Worm (Caenorhabditis elegans) whole organism, young adult: Measurements from ENCODE around the gene frpr-5.

ENCODE experiments used
- B0261.1 ChIP-seq: sonication (generic microtip); optimal IDR thresholded peaks from 2 replicates; lab custom pipeline; 2016; ENCODE audit warnings: mild to moderate bottlenecking, missing genetic modification characterization, moderate library complexity, missing compliant biosample characterization
- B0336.3 ChIP-seq: fragments of 200-800 bp; sonication (Bioruptor generic); IDR thresholded peaks from 2 replicates; pipeline ENCODE4 v1.3.6; 2022; ENCODE audit warnings: missing genetic modification characterization, missing compliant biosample characterization
- D2030.7 ChIP-seq: fragments of 200-800 bp; sonication (Bioruptor generic); IDR thresholded peaks from 2 replicates; pipeline ENCODE4 v1.3.6; 2022; ENCODE audit warnings: missing genetic modification reagents, missing genetic modification characterization, missing compliant biosample characterization
- F22D6.2 ChIP-seq: sonication (generic microtip); optimal IDR thresholded peaks from 2 replicates; lab custom pipeline; 2016; ENCODE audit warnings: mild to moderate bottlenecking, missing genetic modification characterization, missing compliant biosample characterization
- F23B12.7 ChIP-seq: sonication (generic microtip); optimal IDR thresholded peaks from 2 replicates; lab custom pipeline; 2017; ENCODE audit warnings: missing genetic modification characterization, mild to moderate bottlenecking, missing compliant biosample characterization, antibody characterized with exemption, moderate library complexity; ENCODE audit not compliant: insufficient read depth
- F52B5.7 ChIP-seq: sonication (generic microtip); optimal IDR thresholded peaks from 2 replicates; lab custom pipeline; 2016; ENCODE audit warnings: mild to moderate bottlenecking, missing genetic modification characterization, missing compliant biosample characterization
- T07F8.4 ChIP-seq: sonication (generic microtip); optimal IDR thresholded peaks from 2 replicates; lab custom pipeline; 2016; ENCODE audit warnings: mild to moderate bottlenecking, missing genetic modification characterization, moderate library complexity, missing compliant biosample characterization
- ZK185.1 ChIP-seq: sonication (generic microtip); optimal IDR thresholded peaks from 2 replicates; lab custom pipeline; 2016; ENCODE audit warnings: mild to moderate bottlenecking, missing genetic modification characterization, missing compliant biosample characterization; ENCODE audit not compliant: poor library complexity, severe bottlenecking
- aptf-2 ChIP-seq: fragments of 200-800 bp; sonication (Bioruptor generic); conservative IDR thresholded peaks from 2 replicates; pipeline ENCODE4 v1.3.6; 2022; ENCODE audit warnings: missing genetic modification reagents, missing genetic modification characterization, missing compliant biosample characterization
- atf-7 ChIP-seq: sonication (generic microtip); optimal IDR thresholded peaks from 2 replicates; lab custom pipeline; 2017; ENCODE audit warnings: mild to moderate bottlenecking, missing genetic modification characterization, missing compliant biosample characterization
- ceh-58 ChIP-seq: fragments of 200-800 bp; sonication (Bioruptor generic); IDR thresholded peaks from 2 replicates; pipeline ENCODE4 v1.3.6; 2022; ENCODE audit warnings: missing genetic modification characterization, missing compliant biosample characterization
- ceh-79 ChIP-seq: sonication (generic microtip); optimal IDR thresholded peaks from 2 replicates; lab custom pipeline; 2017; ENCODE audit warnings: mild to moderate bottlenecking, missing genetic modification characterization, missing compliant biosample characterization
- dox-1 ChIP-seq: fragments of 200-800 bp; sonication (Bioruptor generic); IDR thresholded peaks from 2 replicates; pipeline ENCODE4 v1.3.6; 2022; ENCODE audit warnings: missing genetic modification reagents, missing genetic modification characterization, missing compliant biosample characterization
- dpff-1 ChIP-seq: sonication (generic microtip); optimal IDR thresholded peaks from 2 replicates; lab custom pipeline; 2017; ENCODE audit warnings: mild to moderate bottlenecking, missing genetic modification characterization, missing compliant biosample characterization
- egl-44 ChIP-seq: fragments of 200-800 bp; sonication (Bioruptor generic); IDR thresholded peaks from 2 replicates; pipeline ENCODE4 v1.3.6; 2022; ENCODE audit warnings: missing genetic modification reagents, missing genetic modification characterization, missing compliant biosample characterization
- egrh-3 ChIP-seq: fragments of 200-800 bp; sonication (Bioruptor generic); IDR thresholded peaks from 2 replicates; pipeline ENCODE4 v1.3.6; 2022; ENCODE audit warnings: missing genetic modification reagents, missing genetic modification characterization, missing compliant biosample characterization
- ekl-4 ChIP-seq: fragments of 200-800 bp; sonication (Bioruptor generic); IDR thresholded peaks from 2 replicates; pipeline ENCODE4 v1.3.6; 2022; ENCODE audit warnings: missing genetic modification reagents, missing genetic modification characterization, missing compliant biosample characterization
- ets-4 ChIP-seq: fragments of 200-800 bp; sonication (Bioruptor generic); optimal IDR thresholded peaks from 2 replicates; lab custom pipeline; 2018; ENCODE audit warnings: mild to moderate bottlenecking, missing genetic modification characterization, missing compliant biosample characterization
- fkh-3 ChIP-seq: sonication (generic microtip); optimal IDR thresholded peaks from 2 replicates; lab custom pipeline; 2016; ENCODE audit warnings: mild to moderate bottlenecking, missing genetic modification characterization, missing compliant biosample characterization
- gei-17 ChIP-seq: fragments of 200-800 bp; sonication (Bioruptor generic); optimal IDR thresholded peaks from 2 replicates; lab custom pipeline; 2018; ENCODE audit warnings: mild to moderate bottlenecking, missing genetic modification characterization, missing compliant biosample characterization
- hlh-26 ChIP-seq: fragments of 200-800 bp; sonication (Bioruptor generic); conservative IDR thresholded peaks from 2 replicates; pipeline ENCODE4 v1.3.6; 2022; ENCODE audit warnings: missing genetic modification reagents, missing genetic modification characterization, missing compliant biosample characterization
- lin-35 ChIP-seq, 3 experiments: fragments of 150-350 bp in 2 of 3; sonication (generic microtip) in 1 of 3; optimal IDR thresholded peaks; 2 replicates each; lab custom pipeline; 2014 to 2018; ENCODE audit warnings: missing biosample characterization in 3 of 3, missing genetic modification characterization in 3 of 3, missing genetic modification reagents in 3 of 3
- lin-54 ChIP-seq: fragments of 200-800 bp; sonication (Bioruptor generic); optimal IDR thresholded peaks from 2 replicates; lab custom pipeline; 2018; ENCODE audit warnings: mild to moderate bottlenecking, missing genetic modification characterization, missing compliant biosample characterization
- lir-1 ChIP-seq: fragments of 200-800 bp; sonication (Bioruptor generic); conservative IDR thresholded peaks from 2 replicates; pipeline ENCODE4 v1.3.6; 2022; ENCODE audit warnings: missing genetic modification reagents, missing genetic modification characterization, missing compliant biosample characterization
- lsy-27 ChIP-seq: sonication (generic microtip); optimal IDR thresholded peaks from 2 replicates; lab custom pipeline; 2017; ENCODE audit warnings: missing genetic modification characterization, mild to moderate bottlenecking, missing compliant biosample characterization, antibody characterized with exemption, missing genotype, borderline replicate concordance; ENCODE audit not compliant: insufficient read depth
- madf-3 ChIP-seq: fragments of 200-800 bp; sonication (Bioruptor generic); IDR thresholded peaks from 2 replicates; pipeline ENCODE4 v1.3.6; 2022; ENCODE audit warnings: missing genetic modification reagents, missing genetic modification characterization, missing compliant biosample characterization
- mel-28 ChIP-seq: sonication (generic microtip); optimal IDR thresholded peaks from 2 replicates; lab custom pipeline; 2016; ENCODE audit warnings: borderline replicate concordance, mild to moderate bottlenecking, missing genetic modification characterization, missing compliant biosample characterization
- mes-4 ChIP-seq: sonication (generic microtip); optimal IDR thresholded peaks from 2 replicates; lab custom pipeline; 2016; ENCODE audit warnings: missing genotype, missing genetic modification characterization, missing compliant biosample characterization
- mxl-1 ChIP-seq: sonication (generic microtip); optimal IDR thresholded peaks from 2 replicates; lab custom pipeline; 2016; ENCODE audit warnings: missing genetic modification characterization, missing compliant biosample characterization
- nfya-1 ChIP-seq: sonication (generic microtip); optimal IDR thresholded peaks from 2 replicates; lab custom pipeline; 2017; ENCODE audit warnings: antibody characterized with exemption, missing compliant biosample characterization, missing genetic modification characterization, borderline replicate concordance; ENCODE audit not compliant: insufficient read depth
- nhr-80 ChIP-seq: sonication (generic microtip); optimal IDR thresholded peaks from 2 replicates; lab custom pipeline; 2016; ENCODE audit warnings: missing genetic modification characterization, missing compliant biosample characterization
- pha-4 ChIP-seq: fragments of 150-350 bp; sonication (generic microtip); optimal IDR thresholded peaks from 2 replicates; lab custom pipeline; 2014; ENCODE audit warnings: missing biosample characterization, missing genetic modification reagents, missing genetic modification characterization
- rcor-1 ChIP-seq: fragments of 200-800 bp; sonication (Bioruptor generic); IDR thresholded peaks from 2 replicates; pipeline ENCODE4 v1.3.6; 2022; ENCODE audit warnings: missing genetic modification reagents, missing genetic modification characterization, missing compliant biosample characterization
- snpc-1.1 ChIP-seq: sonication (generic microtip); optimal IDR thresholded peaks from 2 replicates; lab custom pipeline; 2017; ENCODE audit warnings: missing genetic modification characterization, mild to moderate bottlenecking, missing compliant biosample characterization, antibody characterized with exemption, moderate library complexity, missing genotype, missing genetic modification reagents; ENCODE audit not compliant: insufficient read depth
- snpc-4 ChIP-seq, 5 experiments: fragments of 150-350 bp in 1 of 5; sonication (generic microtip) in 4 of 5; optimal IDR thresholded peaks; 2 replicates each; lab custom pipeline; 2014 to 2018; ENCODE audit warnings: missing genetic modification characterization in 5 of 5, missing biosample characterization in 3 of 5, antibody characterized with exemption in 2 of 5, mild to moderate bottlenecking in 2 of 5, missing compliant biosample characterization in 2 of 5, missing genotype in 2 of 5, moderate library complexity in 2 of 5, missing genetic modification reagents in 1 of 5
- somi-1 ChIP-seq: fragments of 200-800 bp; sonication (Bioruptor generic); optimal IDR thresholded peaks from 2 replicates; lab custom pipeline; 2018; ENCODE audit warnings: mild to moderate bottlenecking, missing genetic modification characterization, missing compliant biosample characterization
- unc-130 ChIP-seq: sonication (generic microtip); optimal IDR thresholded peaks from 2 replicates; lab custom pipeline; 2016; ENCODE audit warnings: missing genetic modification reagents, missing genetic modification characterization, missing compliant biosample characterization
- unc-62 ChIP-seq: fragments of 150-350 bp; optimal IDR thresholded peaks from 2 replicates; lab custom pipeline; 2014; ENCODE audit warnings: missing biosample characterization, missing genetic modification reagents, missing genetic modification characterization
- xnd-1 ChIP-seq: sonication (generic microtip); optimal IDR thresholded peaks from 2 replicates; lab custom pipeline; 2016; ENCODE audit warnings: missing genotype, missing genetic modification reagents, missing genetic modification characterization, missing compliant biosample characterization
- zfh-2 ChIP-seq: fragments of 200-800 bp; sonication (Bioruptor generic); conservative IDR thresholded peaks from 2 replicates; pipeline ENCODE4 v1.3.6; 2022; ENCODE audit warnings: missing genetic modification reagents, missing genetic modification characterization, missing compliant biosample characterization
- ztf-25 ChIP-seq: fragments of 200-800 bp; sonication (Bioruptor generic); IDR thresholded peaks from 2 replicates; pipeline ENCODE4 v1.3.6; 2022; ENCODE audit warnings: missing genetic modification reagents, missing genetic modification characterization, missing compliant biosample characterization
- ztf-28 ChIP-seq: fragments of 200-800 bp; sonication (Bioruptor generic); IDR thresholded peaks from 2 replicates; pipeline ENCODE4 v1.3.6; 2022; ENCODE audit warnings: missing genetic modification reagents, missing genetic modification characterization, missing compliant biosample characterization
- ztf-6 ChIP-seq: fragments of 200-800 bp; sonication (Bioruptor generic); IDR thresholded peaks from 2 replicates; pipeline ENCODE4 v1.3.6; 2022; ENCODE audit warnings: missing genetic modification reagents, missing genetic modification characterization, missing compliant biosample characterization

Gene frpr-5

DNA sequence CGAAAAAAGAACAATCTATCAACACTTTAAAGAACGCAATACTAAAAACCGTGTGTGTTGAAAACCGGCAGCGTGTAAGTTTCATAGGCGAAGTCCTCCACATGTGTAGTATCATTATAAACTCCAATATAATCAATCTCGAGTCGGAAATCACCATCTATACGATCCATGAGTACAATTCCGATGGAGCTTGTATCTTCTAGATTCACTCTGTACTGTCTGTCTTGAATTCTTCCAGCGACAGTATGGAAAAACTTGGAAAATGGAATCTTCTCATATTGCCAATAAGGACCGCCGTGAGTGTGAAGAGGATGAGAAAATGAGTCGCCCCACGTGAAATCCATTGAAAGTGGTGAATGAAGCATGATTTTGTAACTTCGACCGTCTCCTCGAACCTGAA, 31.1 kb upstream of the frpr-5 start (continued):
- TF ChIP-seq F23B12.7 = no peak
- peak; percentile 50 for TF ChIP-seq pha-4 (tag; lab: Kevin White, UChicago)
- no peak for TF ChIP-seq dox-1 (GFP tag; lab: Robert Waterston, UW)
- TF ChIP-seq unc-130 (GFP tag; lab: Kevin White, UChicago) = no peak
- peak; percentile 67 for TF ChIP-seq dpff-1 (tag; lab: Kevin White, UChicago)
- no peak for TF ChIP-seq zfh-2 (GFP tag; lab: Robert Waterston, UW)
- no peak for TF ChIP-seq ztf-25 (GFP tag; lab: Robert Waterston, UW)
- no peak for TF ChIP-seq D2030.7
- no peak for TF ChIP-seq fkh-3 (tag; lab: Kevin White, UChicago)
- no peak for TF ChIP-seq F22D6.2 (tag; lab: Kevin White, UChicago)
- no peak for TF ChIP-seq nfya-1 (tag; lab: Kevin White, UChicago)
- peak; percentile 85 for TF ChIP-seq B0336.3 (GFP tag; lab: Robert Waterston, UW)
- TF ChIP-seq lsy-27 (tag; lab: Kevin White, UChicago) = no peak
- TF ChIP-seq egl-44 (GFP tag; lab: Robert Waterston, UW) = peak; percentile 9; the same call in 1 of the 2 replicates
- no peak for TF ChIP-seq mxl-1 (tag; lab: Kevin White, UChicago)
- TF ChIP-seq, all 124 proteins: peak for 46

DNA sequence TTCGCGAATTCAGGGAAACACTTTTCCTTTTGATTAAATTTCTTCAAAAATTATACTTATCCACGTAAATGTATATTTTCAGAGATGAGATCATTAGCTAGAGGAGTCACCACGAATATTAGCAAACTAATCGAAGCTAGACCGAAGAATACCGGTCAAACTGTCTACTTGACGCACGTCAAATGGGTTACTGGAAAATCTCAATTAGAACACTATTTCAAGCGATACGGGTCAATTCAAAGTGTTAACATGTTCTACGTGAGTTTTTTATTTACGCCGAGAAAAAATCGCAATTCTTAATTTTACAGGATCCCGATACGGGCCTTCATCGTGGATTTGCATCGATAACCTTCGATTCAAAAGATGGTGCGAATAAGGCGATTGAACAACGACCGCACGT, 29.9 kb upstream of the frpr-5 start, which contains the start of gene slrp-1:
slrp-1 (plus strand) TSS at position 83 of the 400 bp plus-strand sequence.
- TF ChIP-seq hlh-26 (GFP tag; lab: Robert Waterston, UW) (no peak), atf-7 (no peak), lir-1 (GFP tag; lab: Robert Waterston, UW) (0 out of 2 replicates have a peak, but pooled peaks have one; percentile 15), B0261.1 (tag; lab: Kevin White, UChicago) (no peak), lin-35 (GFP tag; optimal IDR thresholded peaks at IDR 0.05; lab: Kevin White, UChicago) (no peak), ekl-4 (GFP tag; lab: Robert Waterston, UW) (0 out of 2 replicates have a peak, but pooled peaks have one; percentile 21), dox-1 (GFP tag; lab: Robert Waterston, UW) (peak; percentile 16; the same call in 1 of the 2 replicates)

DNA sequence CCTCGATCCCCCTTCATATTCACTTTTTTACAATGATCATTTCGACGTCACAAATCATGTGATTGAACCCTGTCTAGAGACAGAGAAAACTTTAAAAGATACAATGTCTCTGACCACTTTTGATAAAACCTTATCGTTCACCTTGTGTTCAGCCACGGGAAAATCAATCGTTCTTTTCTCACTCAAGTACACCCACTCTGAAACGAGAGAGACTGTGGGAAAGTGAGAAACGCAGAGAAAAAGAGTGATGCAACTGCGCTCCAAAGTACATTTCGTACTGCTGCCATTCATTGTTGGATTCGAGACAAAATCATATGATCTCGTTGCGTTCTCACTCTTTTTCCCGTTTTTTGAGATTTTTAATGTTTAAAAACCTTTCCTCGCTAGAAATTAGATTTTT, 29.3 kb upstream of the frpr-5 start:
- TF ChIP-seq F22D6.2 (tag; lab: Kevin White, UChicago) (peak; percentile 65), mel-28 (tag; lab: Kevin White, UChicago) (no peak), xnd-1 (tag; lab: Kevin White, UChicago) (no peak), snpc-1.1 (tag; lab: Kevin White, UChicago) (no peak), unc-62 (no peak), lin-54 (peak; percentile 76), ZK185.1 (tag; lab: Kevin White, UChicago) (peak; percentile 70), ceh-79 (tag; lab: Kevin White, UChicago) (no peak), egrh-3 (GFP tag; lab: Robert Waterston, UW) (0 out of 2 replicates have a peak, but pooled peaks have one; percentile 10), aptf-2 (GFP tag; lab: Robert Waterston, UW) (no peak), egl-44 (GFP tag; lab: Robert Waterston, UW) (peak; percentile 85), rcor-1 (peak; percentile 86), snpc-4 (GFP tag; optimal IDR thresholded peaks at IDR 0.05; lab: Kevin White, UChicago) (peak; percentile 19), snpc-4 (tag; optimal IDR thresholded peaks at IDR 0.05; lab: Kevin White, UChicago) (peak in 2 of 4 experiments; percentile 70 to 71), madf-3 (0 out of 2 replicates have a peak, but pooled peaks have one; percentile 68), atf-7 (peak; percentile 85), somi-1 (peak; percentile 82), F52B5.7 (tag; lab: Kevin White, UChicago) (peak; percentile 9), gei-17 (GFP tag; lab: Kevin White, UChicago) (peak; percentile 34), ets-4 (GFP tag; lab: Kevin White, UChicago) (peak; percentile 68), mes-4 (tag; lab: Kevin White, UChicago) (no peak), ztf-28 (GFP tag; lab: Robert Waterston, UW) (no peak), ceh-58 (no peak), ztf-6 (GFP tag; lab: Robert Waterston, UW) (0 out of 2 replicates have a peak, but pooled peaks have one; percentile 20), nhr-80 (tag; lab: Kevin White, UChicago) (peak; percentile 97), T07F8.4 (tag; lab: Kevin White, UChicago) (no peak)
